Worm (Caenorhabditis elegans): ENCODE data around the gene hlh-26.

Gene hlh-26

ce11 chrII:5514846-5515245 is 18.7 kb downstream of the hlh-26 start, which contains the start of gene sahd-1:
sahd-1 (minus strand) TSS chrII:5514945.
- TF ChIP-seq mef-2 (tag; optimal IDR thresholded peaks at IDR 0.05) (no peak), elt-2 (tag; optimal IDR thresholded peaks at IDR 0.05) (peak; percentile 53)

ce11 chrII:5512473-5513097 is 21.0 kb downstream of the hlh-26 start:
- TF ChIP-seq nhr-19 (GFP tag; conservative IDR thresholded peaks at IDR 0.05) (no peak), swsn-7 (tag; optimal IDR thresholded peaks at IDR 0.05) (no peak), nhr-237 (tag; optimal IDR thresholded peaks at IDR 0.05) (no peak), nhr-77 (tag; optimal IDR thresholded peaks at IDR 0.05) (no peak), nhr-71 (tag; optimal IDR thresholded peaks at IDR 0.05) (no peak), ets-5 (GFP tag; IDR thresholded peaks at IDR 0.05) (no peak), ceh-90 (tag; optimal IDR thresholded peaks at IDR 0.05) (no peak), elt-2 (tag; optimal IDR thresholded peaks at IDR 0.05) (peak; percentile 99), pqm-1 (tag; optimal IDR thresholded peaks at IDR 0.05) (peak; percentile 19), lin-35 (GFP tag; optimal IDR thresholded peaks at IDR 0.05) (peak in 1 of 2 experiments; percentile 35), nhr-11 (tag; optimal IDR thresholded peaks at IDR 0.05) (no peak), hlh-17 (GFP tag; optimal IDR thresholded peaks at IDR 0.05; ENCODE audit: borderline replicate concordance) (no peak), unc-30 (tag; optimal IDR thresholded peaks at IDR 0.05) (no peak), ceh-88 (GFP tag; IDR thresholded peaks at IDR 0.05) (no peak), xbp-1 (tag; optimal IDR thresholded peaks at IDR 0.05) (no peak), ztf-11 (tag; optimal IDR thresholded peaks at IDR 0.05) (no peak), egl-27 (tag; optimal IDR thresholded peaks at IDR 0.05) (no peak), efl-1 (optimal IDR thresholded peaks at IDR 0.05) (no peak), efl-1 (GFP tag; optimal IDR thresholded peaks at IDR 0.05 in 1 of 2) (peak in 1 of 2 experiments; percentile 74), C34B4.2 (tag; optimal IDR thresholded peaks at IDR 0.05) (no peak), lin-13 (GFP tag; optimal IDR thresholded peaks at IDR 0.05) (no peak), zag-1 (tag; optimal IDR thresholded peaks at IDR 0.05) (no peak), rnt-1 (tag; optimal IDR thresholded peaks at IDR 0.05) (no peak)

- TF ChIP-seq C04F5.9 (tag; optimal IDR thresholded peaks at IDR 0.05) (peak; percentile 40), hlh-17 (GFP tag; optimal IDR thresholded peaks at IDR 0.05; ENCODE audit: borderline replicate concordance) (no peak), hlh-4 (tag; optimal IDR thresholded peaks at IDR 0.05) (no peak), efl-1 (optimal IDR thresholded peaks at IDR 0.05) (peak; percentile 37 to 40), efl-1 (GFP tag; optimal IDR thresholded peaks at IDR 0.05 in 1 of 2) (peak; percentile 32 to 82), egl-13 (tag; optimal IDR thresholded peaks at IDR 0.05) (peak; percentile 52), ceh-90 (tag; optimal IDR thresholded peaks at IDR 0.05) (peak; percentile 82), xbp-1 (tag; optimal IDR thresholded peaks at IDR 0.05) (peak; percentile 1), lsy-2 (tag; optimal IDR thresholded peaks at IDR 0.05) (peak in 1 of 2 experiments; percentile 48), lin-14 (GFP tag; optimal IDR thresholded peaks at IDR 0.05) (peak; percentile 71), unc-98 (GFP tag; IDR thresholded peaks at IDR 0.05) (peak; percentile 61), mdl-1 (tag; optimal IDR thresholded peaks at IDR 0.05) (no peak), fkh-4 (tag; optimal IDR thresholded peaks at IDR 0.05; ENCODE audit: borderline replicate concordance) (peak; percentile 53), nhr-71 (tag; optimal IDR thresholded peaks at IDR 0.05) (peak; percentile 58), nhr-90 (tag; optimal IDR thresholded peaks at IDR 0.05; ENCODE audit: poor library complexity) (no peak), elt-2 (tag; optimal IDR thresholded peaks at IDR 0.05) (peak; percentile 15), nhr-47 (tag; optimal IDR thresholded peaks at IDR 0.05) (peak; percentile 59), lir-3 (tag; optimal IDR thresholded peaks at IDR 0.05; ENCODE audit: poor library complexity) (peak; percentile 54), ztf-11 (tag; optimal IDR thresholded peaks at IDR 0.05) (peak in 1 of 2 experiments; percentile 35), unc-86 (tag; optimal IDR thresholded peaks at IDR 0.05) (peak; percentile 34), rnt-1 (tag; optimal IDR thresholded peaks at IDR 0.05) (peak; percentile 59), irx-1 (tag; optimal IDR thresholded peaks at IDR 0.05) (peak; percentile 71), swsn-7 (tag; optimal IDR thresholded peaks at IDR 0.05) (peak; percentile 17), ceh-88 (GFP tag; IDR thresholded peaks at IDR 0.05) (peak; percentile 37; the same call in 1 of the 2 replicates), mep-1 (tag; optimal IDR thresholded peaks at IDR 0.05) (peak; percentile 15), snu-23 (GFP tag; optimal IDR thresholded peaks at IDR 0.05) (peak; percentile 17), lin-35 (GFP tag; optimal IDR thresholded peaks at IDR 0.05) (peak in 1 of 2 experiments; percentile 24), ceh-82 (tag; optimal IDR thresholded peaks at IDR 0.05) (peak in 1 of 3 experiments; percentile 5), zag-1 (tag; optimal IDR thresholded peaks at IDR 0.05) (no peak), nhr-85 (tag) (peak; percentile 78), fkh-8 (tag; optimal IDR thresholded peaks at IDR 0.05) (peak; percentile 39), dsc-1 (tag; optimal IDR thresholded peaks at IDR 0.05) (peak; percentile 55)
These were observed 21.9 kb downstream of the hlh-26 start for ce11 chrII:5511417-5512353.
